Worm (Caenorhabditis elegans) whole organism, late embryonic: Measurements from ENCODE around the gene T10B5.7.

ENCODE experiments used
- ceh-19 ChIP-seq: fragments of 200-800 bp; sonication (Bioruptor generic); optimal IDR thresholded peaks from 2 replicates; lab custom pipeline; 2018; ENCODE audit warnings: mild to moderate bottlenecking, missing genetic modification characterization, missing compliant biosample characterization
- eyg-1 ChIP-seq: sonication (generic microtip); optimal IDR thresholded peaks from 2 replicates; lab custom pipeline; 2016; ENCODE audit warnings: missing genotype, missing genetic modification characterization, missing compliant biosample characterization
- pax-1 ChIP-seq: fragments of 150-350 bp; optimal IDR thresholded peaks from 2 replicates; lab custom pipeline; 2014; ENCODE audit warnings: missing biosample characterization, missing genetic modification characterization
- pha-4 ChIP-seq: fragments of 150-350 bp; optimal IDR thresholded peaks from 2 replicates; lab custom pipeline; 2018; ENCODE audit warnings: missing biosample characterization, missing genetic modification reagents, missing genetic modification characterization
- pqm-1 ChIP-seq: sonication (generic microtip); optimal IDR thresholded peaks from 2 replicates; lab custom pipeline; 2016; ENCODE audit warnings: missing genetic modification characterization, missing compliant biosample characterization
- tbx-2 ChIP-seq: sonication (generic microtip); optimal IDR thresholded peaks from 2 replicates; lab custom pipeline; 2016; ENCODE audit warnings: missing genetic modification characterization, missing compliant biosample characterization
- tbx-7 ChIP-seq: sonication (generic microtip); optimal IDR thresholded peaks from 2 replicates; lab custom pipeline; 2016; ENCODE audit warnings: missing genotype, missing genetic modification characterization, missing compliant biosample characterization
- unc-55 ChIP-seq: sonication (generic microtip); optimal IDR thresholded peaks from 2 replicates; lab custom pipeline; 2017; ENCODE audit warnings: missing biosample characterization, missing genetic modification reagents, missing genetic modification characterization

DNA sequence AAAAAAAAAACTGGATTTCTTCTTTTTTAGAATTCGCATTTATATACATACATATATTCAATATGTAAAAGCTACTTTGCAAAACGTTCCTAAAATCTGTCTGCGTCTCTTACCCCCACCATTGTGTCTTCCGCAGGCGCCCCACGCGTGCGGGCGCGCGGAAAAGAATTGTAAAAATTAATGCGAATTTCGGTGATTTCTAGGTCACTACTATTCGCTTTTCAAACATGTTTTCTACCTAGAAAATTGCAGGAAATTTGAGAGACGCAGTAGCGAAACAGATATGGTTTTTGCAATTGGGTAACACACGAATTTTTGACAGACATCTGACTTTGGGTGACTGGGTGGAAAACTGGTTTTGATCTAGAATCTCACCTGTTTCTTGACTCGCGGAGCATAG is 9.1 kb downstream of the T10B5.7 start:
- TF ChIP-seq ceh-19 (GFP tag; lab: Kevin White, UChicago): no peak
- TF ChIP-seq unc-55 (GFP tag; lab: Kevin White, UChicago): no peak
- TF ChIP-seq pqm-1: no peak
- TF ChIP-seq pax-1 (tag; lab: Kevin White, UChicago): no peak
- TF ChIP-seq tbx-2 (tag; lab: Kevin White, UChicago): no peak
- no peak for TF ChIP-seq pha-4 (tag; lab: Kevin White, UChicago)
- TF ChIP-seq tbx-7: no peak
- no peak for TF ChIP-seq eyg-1 (tag; lab: Kevin White, UChicago)
